Worm (Caenorhabditis elegans): ENCODE data around the gene slc-36.5.
A peak's percentile ranks its signal among the peaks of the same experiment; 100 is the strongest.

slc-36.5 gene

ce11 chrII:6849308-6849707, 27.5 kb downstream of the slc-36.5 start (continued):
- TF ChIP-seq aly-2 (tag; optimal IDR thresholded peaks at IDR 0.05) (no peak), lin-15B (tag; optimal IDR thresholded peaks at IDR 0.05) (no peak), nhr-43 (tag; optimal IDR thresholded peaks at IDR 0.05; ENCODE audit: poor library complexity, severe bottlenecking) (peak; percentile 97), fkh-10 (GFP tag; optimal IDR thresholded peaks at IDR 0.05) (no peak), mml-1 (tag; optimal IDR thresholded peaks at IDR 0.05) (no peak), snpc-4 (tag; optimal IDR thresholded peaks at IDR 0.05) (peak; percentile 7), elt-2 (tag; optimal IDR thresholded peaks at IDR 0.05) (no peak), fkh-2 (tag; optimal IDR thresholded peaks at IDR 0.05) (no peak), ztf-4 (tag; optimal IDR thresholded peaks at IDR 0.05) (no peak), R02D3.7 (tag; optimal IDR thresholded peaks at IDR 0.05) (peak; percentile 34), fos-1 (tag; optimal IDR thresholded peaks at IDR 0.05) (no peak)

- TF ChIP-seq elt-2 (tag; optimal IDR thresholded peaks at IDR 0.05) (peak; percentile 53), nhr-25 (tag; optimal IDR thresholded peaks at IDR 0.05) (peak; percentile 66), nhr-77 (tag; optimal IDR thresholded peaks at IDR 0.05) (no peak), elt-3 (tag; optimal IDR thresholded peaks at IDR 0.05) (peak in 2 of 3 experiments; percentile 7 to 33), ceh-28 (tag; optimal IDR thresholded peaks at IDR 0.05) (peak; percentile 34), sea-2 (GFP tag; optimal IDR thresholded peaks at IDR 0.05) (no peak), aly-2 (tag; optimal IDR thresholded peaks at IDR 0.05) (peak; percentile 55), egl-27 (tag; optimal IDR thresholded peaks at IDR 0.05) (peak; percentile 61), nhr-43 (tag; optimal IDR thresholded peaks at IDR 0.05; ENCODE audit: poor library complexity, severe bottlenecking) (peak; percentile 81), R02D3.7 (tag; optimal IDR thresholded peaks at IDR 0.05) (peak; percentile 64), pha-4 (tag; optimal IDR thresholded peaks at IDR 0.05) (peak; percentile 78), nhr-23 (tag; optimal IDR thresholded peaks at IDR 0.05) (peak; percentile 84), nfya-1 (tag; optimal IDR thresholded peaks at IDR 0.05; ENCODE audit: insufficient read depth) (peak; percentile 30), zag-1 (tag; optimal IDR thresholded peaks at IDR 0.05) (no peak), elt-1 (tag; optimal IDR thresholded peaks at IDR 0.05) (no peak), pqm-1 (tag; optimal IDR thresholded peaks at IDR 0.05) (peak; percentile 27), jun-1 (tag; optimal IDR thresholded peaks at IDR 0.05) (peak; percentile 90), mdl-1 (tag; optimal IDR thresholded peaks at IDR 0.05) (peak; percentile 22)
These were observed 28.9 kb downstream of the slc-36.5 start, which contains the start of gene tbc-6 for ce11 chrII:6847917-6848379. TSS of gene tbc-6 (plus strand) at chrII:6848124.

- TF ChIP-seq R02D3.7 (tag; optimal IDR thresholded peaks at IDR 0.05) (no peak), lin-15B (tag; optimal IDR thresholded peaks at IDR 0.05) (no peak), lsy-12 (tag; optimal IDR thresholded peaks at IDR 0.05) (no peak), ceh-9 (tag; optimal IDR thresholded peaks at IDR 0.05) (no peak), elt-2 (tag; optimal IDR thresholded peaks at IDR 0.05) (no peak), egl-5 (tag; optimal IDR thresholded peaks at IDR 0.05) (no peak), sea-2 (GFP tag; optimal IDR thresholded peaks at IDR 0.05) (no peak)
These were observed 30.1 kb downstream of the slc-36.5 start for ce11 chrII:6846723-6847122.

- TF ChIP-seq elt-2 (tag; optimal IDR thresholded peaks at IDR 0.05) (peak; percentile 39), R02D3.7 (tag; optimal IDR thresholded peaks at IDR 0.05) (no peak)
These were observed 31.8 kb downstream of the slc-36.5 start for ce11 chrII:6845006-6845459.

ce11 chrII:6844227-6845005, 32.4 kb downstream of the slc-36.5 start:
- TF ChIP-seq lin-39 (tag; optimal IDR thresholded peaks at IDR 0.05), result no peak
- TF ChIP-seq lin-15B (tag; optimal IDR thresholded peaks at IDR 0.05), result no peak
- peak; percentile 69 for TF ChIP-seq pha-4 (tag; optimal IDR thresholded peaks at IDR 0.05)
- TF ChIP-seq egl-5 (tag; optimal IDR thresholded peaks at IDR 0.05), result no peak
- peak; percentile 17 for TF ChIP-seq nfya-1 (tag; optimal IDR thresholded peaks at IDR 0.05; ENCODE audit: insufficient read depth)
- TF ChIP-seq nhr-23 (tag; optimal IDR thresholded peaks at IDR 0.05), result peak; percentile 41

- no peak for TF ChIP-seq ztf-11 (tag; optimal IDR thresholded peaks at IDR 0.05)
- TF ChIP-seq hmg-11 (tag; optimal IDR thresholded peaks at IDR 0.05), result peak; percentile 27
- no peak for TF ChIP-seq unc-39 (tag; optimal IDR thresholded peaks at IDR 0.05)
- peak; percentile 76 for TF ChIP-seq unc-62 (GFP tag; optimal IDR thresholded peaks at IDR 0.05)
- no peak for TF ChIP-seq fos-1 (tag; optimal IDR thresholded peaks at IDR 0.05)
- TF ChIP-seq nhr-25 (tag; optimal IDR thresholded peaks at IDR 0.05), result peak; percentile 1
- no peak for TF ChIP-seq elt-2 (tag; optimal IDR thresholded peaks at IDR 0.05)
- peak; percentile 28 for TF ChIP-seq nfya-1 (tag; optimal IDR thresholded peaks at IDR 0.05; ENCODE audit: insufficient read depth)
- TF ChIP-seq pha-4 (tag; optimal IDR thresholded peaks at IDR 0.05), result peak; percentile 27
- peak; percentile 73 for TF ChIP-seq lin-39 (tag; optimal IDR thresholded peaks at IDR 0.05)
- TF ChIP-seq egl-27 (tag; optimal IDR thresholded peaks at IDR 0.05), result peak; percentile 31
These were observed 33.2 kb downstream of the slc-36.5 start for ce11 chrII:6843680-6844079.

Data from whole organism, L3 larva.